Fruit fly (Drosophila melanogaster): ENCODE data around the gene Six4.

The Six4 gene

DNA sequence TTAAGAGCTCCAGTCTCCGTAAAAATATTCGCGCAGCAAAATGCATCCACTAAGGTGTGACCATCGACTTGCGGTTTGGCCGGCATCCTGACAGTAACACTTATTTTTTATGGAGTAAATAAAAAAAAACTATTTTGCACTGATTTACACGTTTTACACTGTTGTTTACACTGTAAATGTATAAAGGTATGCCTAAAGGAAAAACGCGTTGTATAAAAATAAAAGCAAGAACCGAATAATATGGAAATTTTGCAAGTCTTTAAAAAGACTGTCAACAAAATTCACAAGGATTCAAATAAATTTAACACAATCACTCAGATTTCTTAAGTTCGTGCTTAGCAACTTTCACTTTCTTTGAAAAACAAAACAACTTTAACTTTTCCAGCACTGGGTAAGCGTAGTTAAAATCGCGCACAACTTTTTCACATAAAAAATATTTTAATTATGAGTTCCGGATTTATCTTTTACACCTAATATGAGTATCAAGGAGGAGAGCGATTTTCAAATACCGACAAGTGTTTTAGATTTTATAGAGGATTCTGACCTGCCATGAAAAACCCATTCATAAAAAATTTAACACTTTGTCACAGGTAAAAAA, 30.7 kb upstream of the Six4 start (continued):
- TF ChIP-seq CG6765 (GFP tag; optimal IDR thresholded peaks at IDR 0.05): no peak
- no peak for TF ChIP-seq HHEX (GFP tag; optimal IDR thresholded peaks at IDR 0.05)
- no peak for TF ChIP-seq en (GFP tag; optimal IDR thresholded peaks at IDR 0.05)
- TF ChIP-seq CG18262 (tag; optimal IDR thresholded peaks at IDR 0.05): no peak
- peak; percentile 38 for TF ChIP-seq sima (GFP tag; optimal IDR thresholded peaks at IDR 0.05)
- no peak for TF ChIP-seq sqz (GFP tag; optimal IDR thresholded peaks at IDR 0.05)
- no peak for TF ChIP-seq Neu2 (GFP tag; optimal IDR thresholded peaks at IDR 0.05; ENCODE audit: borderline replicate concordance)
- no peak for TF ChIP-seq fd102C (GFP tag; optimal IDR thresholded peaks at IDR 0.05)
- TF ChIP-seq CG42726 (GFP tag; IDR thresholded peaks at IDR 0.05; ENCODE audit: partially characterized antibody): no peak
- TF ChIP-seq wdn (GFP tag; IDR thresholded peaks at IDR 0.05): no peak
- TF ChIP-seq HLH3B (GFP tag; IDR thresholded peaks at IDR 0.05): no peak
- no peak for TF ChIP-seq CG11456 (GFP tag; IDR thresholded peaks at IDR 0.05)
- TF ChIP-seq CG14860 (GFP tag; IDR thresholded peaks at IDR 0.05; ENCODE audit: partially characterized antibody): no peak
- no peak for TF ChIP-seq nerfin-1 (tag; optimal IDR thresholded peaks at IDR 0.05)
- no peak for TF ChIP-seq CG11093 (GFP tag; IDR thresholded peaks at IDR 0.05)
- TF ChIP-seq row (GFP tag; IDR thresholded peaks at IDR 0.05): no peak
- TF ChIP-seq Drgx (GFP tag; IDR thresholded peaks at IDR 0.05): no peak
- TF ChIP-seq Fer3 (tag; optimal IDR thresholded peaks at IDR 0.05): no peak
- peak in 1 of 2 experiments; percentile 9 for TF ChIP-seq crp (GFP tag; optimal IDR thresholded peaks at IDR 0.05)
- no peak for TF ChIP-seq CG8359 (GFP tag; optimal IDR thresholded peaks at IDR 0.05; ENCODE audit: borderline replicate concordance)
- TF ChIP-seq p53 (GFP tag; optimal IDR thresholded peaks at IDR 0.05): no peak
- peak; percentile 83 for TF ChIP-seq Blimp-1 (GFP tag; optimal IDR thresholded peaks at IDR 0.05)
- TF ChIP-seq wor (GFP tag; IDR thresholded peaks at IDR 0.05): no peak
- TF ChIP-seq Hmx (GFP tag; optimal IDR thresholded peaks at IDR 0.05): peak; percentile 51
- TF ChIP-seq pfk (GFP tag; optimal IDR thresholded peaks at IDR 0.05): no peak
- TF ChIP-seq CG4424 (GFP tag; optimal IDR thresholded peaks at IDR 0.05): no peak
- no peak for TF ChIP-seq sna (GFP tag; IDR thresholded peaks at IDR 0.05; ENCODE audit: partially characterized antibody)
- peak; percentile 70 for TF ChIP-seq sens (GFP tag)
- no peak for TF ChIP-seq hbn (GFP tag; IDR thresholded peaks at IDR 0.05; ENCODE audit: partially characterized antibody)
- TF ChIP-seq shn (GFP tag; optimal IDR thresholded peaks at IDR 0.05): no peak
- TF ChIP-seq D19A (tag; optimal IDR thresholded peaks at IDR 0.05): no peak
- no peak for TF ChIP-seq CG10959 (GFP tag; IDR thresholded peaks at IDR 0.05)
- TF ChIP-seq Nf-YC (tag; optimal IDR thresholded peaks at IDR 0.05): no peak
- no peak for TF ChIP-seq fd64A (GFP tag; optimal IDR thresholded peaks at IDR 0.05)
- TF ChIP-seq HLH4C (GFP tag; IDR thresholded peaks at IDR 0.05; ENCODE audit: partially characterized antibody): no peak
- no peak for TF ChIP-seq aop (GFP tag; IDR thresholded peaks at IDR 0.05)
- TF ChIP-seq Oli (tag; optimal IDR thresholded peaks at IDR 0.05): no peak
- no peak for TF ChIP-seq CG2202 (tag; optimal IDR thresholded peaks at IDR 0.05)
- peak; percentile 59 for TF ChIP-seq CG31388 (GFP tag; optimal IDR thresholded peaks at IDR 0.05)
- TF ChIP-seq Dfd (GFP tag; optimal IDR thresholded peaks at IDR 0.05): peak; percentile 86 to 96
- TF ChIP-seq MBD-R2 (GFP tag; IDR thresholded peaks at IDR 0.05): no peak

- no peak for TF ChIP-seq Hand (GFP tag; optimal IDR thresholded peaks at IDR 0.05)
- TF ChIP-seq Fer2 (tag; optimal IDR thresholded peaks at IDR 0.05): no peak
- no peak for TF ChIP-seq CG1024 (GFP tag; IDR thresholded peaks at IDR 0.05)
- TF ChIP-seq CG13123 (GFP tag; optimal IDR thresholded peaks at IDR 0.05): no peak
- TF ChIP-seq CG13287 (GFP tag; IDR thresholded peaks at IDR 0.05; ENCODE audit: partially characterized antibody): no peak
- no peak for TF ChIP-seq CG14014 (GFP tag; IDR thresholded peaks at IDR 0.05)
- TF ChIP-seq CG2875 (GFP tag; optimal IDR thresholded peaks at IDR 0.05): no peak
- TF ChIP-seq Lpt (GFP tag; optimal IDR thresholded peaks at IDR 0.05): no peak
- no peak for TF ChIP-seq CG31388 (GFP tag; optimal IDR thresholded peaks at IDR 0.05)
- no peak for TF ChIP-seq CG8359 (GFP tag; optimal IDR thresholded peaks at IDR 0.05; ENCODE audit: borderline replicate concordance)
- TF ChIP-seq klu (GFP tag; IDR thresholded peaks at IDR 0.05): no peak
- TF ChIP-seq Adf1 (GFP tag; IDR thresholded peaks at IDR 0.05): no peak
- no peak for TF ChIP-seq pzg (GFP tag; optimal IDR thresholded peaks at IDR 0.05)
- TF ChIP-seq CG3163 (GFP tag; optimal IDR thresholded peaks at IDR 0.05): no peak
Measured at dm6 chr3L:20817927-20818326, 25.4 kb upstream of the Six4 start, which contains the start of gene Mst77F. Gene Mst77F, minus strand, starts transcription at chr3L:20818027.

All from whole organism, embryonic.